Worm (Caenorhabditis elegans) whole organism, L2 larva: ENCODE measurements around the gene C15B12.4.

Experiments
- R02D3.7 ChIP-seq: fragments of 150-350 bp; optimal IDR thresholded peaks from 2 replicates; lab custom pipeline; 2014; ENCODE audit warnings: missing biosample characterization, missing genetic modification characterization
- ama-1 ChIP-seq: fragments of 150-350 bp; optimal IDR thresholded peaks from 2 replicates; lab custom pipeline; 2018; ENCODE audit warnings: inconsistent platforms
- egl-27 ChIP-seq: sonication (generic microtip); optimal IDR thresholded peaks from 3 replicates; lab custom pipeline; 2017; ENCODE audit warnings: missing biosample characterization, missing genetic modification reagents, missing genetic modification characterization
- gmeb-1 ChIP-seq: fragments of 150-350 bp; optimal IDR thresholded peaks from 2 replicates; lab custom pipeline; 2014; ENCODE audit warnings: missing biosample characterization, missing genetic modification characterization
- lin-39 ChIP-seq: fragments of 150-350 bp; optimal IDR thresholded peaks from 2 replicates; lab custom pipeline; 2014; ENCODE audit warnings: missing biosample characterization, missing genetic modification reagents, missing genetic modification characterization
- nhr-11 ChIP-seq: fragments of 150-350 bp; optimal IDR thresholded peaks from 2 replicates; lab custom pipeline; 2014; ENCODE audit warnings: missing biosample characterization, missing genetic modification characterization
- nhr-12 ChIP-seq: fragments of 150-350 bp; optimal IDR thresholded peaks from 2 replicates; lab custom pipeline; 2014; ENCODE audit warnings: missing biosample characterization, missing genetic modification characterization
- nhr-77 ChIP-seq: fragments of 150-350 bp; optimal IDR thresholded peaks from 2 replicates; lab custom pipeline; 2014; ENCODE audit warnings: missing biosample characterization, missing genetic modification characterization
- snpc-4 ChIP-seq: fragments of 150-350 bp; optimal IDR thresholded peaks from 2 replicates; lab custom pipeline; 2014; ENCODE audit warnings: missing biosample characterization, missing genetic modification characterization
- unc-39 ChIP-seq: fragments of 150-350 bp; optimal IDR thresholded peaks from 2 replicates; lab custom pipeline; 2014; ENCODE audit warnings: missing biosample characterization, missing genetic modification characterization
- zag-1 ChIP-seq: fragments of 150-350 bp; optimal IDR thresholded peaks from 2 replicates; lab custom pipeline; 2014; ENCODE audit warnings: missing biosample characterization, missing genetic modification characterization
- ztf-11 ChIP-seq: sonication (generic microtip); optimal IDR thresholded peaks from 2 replicates; lab custom pipeline; 2017; ENCODE audit warnings: missing biosample characterization, missing genetic modification characterization

DNA sequence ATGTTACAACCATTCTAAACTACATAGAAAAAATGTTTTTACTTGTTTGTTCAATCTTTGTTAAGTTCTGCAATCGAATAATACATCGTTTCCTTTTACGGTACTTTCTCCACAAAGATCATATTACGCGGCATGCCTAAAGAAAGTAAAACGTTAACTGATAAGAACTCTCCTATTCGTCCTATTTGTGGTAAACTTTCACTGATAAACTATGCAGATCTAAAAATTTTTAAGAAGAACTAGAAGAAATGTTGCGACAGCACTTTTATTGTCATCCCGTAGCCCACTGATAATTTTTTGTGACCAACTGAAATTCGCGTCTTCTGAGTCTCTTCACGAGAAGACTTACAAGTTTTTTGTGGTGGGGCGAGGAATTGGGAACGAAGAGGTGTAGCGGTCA is 46.4 kb downstream of the C15B12.4 start:
- TF ChIP-seq nhr-77 (tag; lab: Kevin White, UChicago) (no peak), nhr-12 (tag; lab: Kevin White, UChicago) (no peak), unc-39 (no peak), egl-27 (tag; lab: Kevin White, UChicago) (no peak), lin-39 (no peak), nhr-11 (no peak), ama-1 (no peak), ztf-11 (tag; lab: Kevin White, UChicago) (no peak), gmeb-1 (tag; lab: Kevin White, UChicago) (no peak), zag-1 (tag; lab: Kevin White, UChicago) (no peak), R02D3.7 (tag; lab: Kevin White, UChicago) (no peak), snpc-4 (no peak)
